Worm (Caenorhabditis elegans) whole organism, L4/young adult: Measurements from ENCODE around the gene srw-21.

Experiments
- W03F9.2 ChIP-seq: fragments of 150-350 bp; optimal IDR thresholded peaks from 2 replicates; lab custom pipeline; 2014; ENCODE audit warnings: missing biosample characterization, missing genetic modification characterization
- dao-5 ChIP-seq: sonication (generic microtip); optimal IDR thresholded peaks from 2 replicates; lab custom pipeline; 2016; ENCODE audit warnings: missing genotype, missing genetic modification characterization, moderate library complexity, missing compliant biosample characterization
- him-1 ChIP-seq: sonication (generic microtip); optimal IDR thresholded peaks from 2 replicates; lab custom pipeline; 2016; ENCODE audit warnings: missing genotype, missing genetic modification reagents, missing genetic modification characterization, missing compliant biosample characterization

The srw-21 gene

ce11 chrV:15466017-15466416 is 21.8 kb upstream of the srw-21 start:
- TF ChIP-seq him-1 (tag; lab: Kevin White, UChicago) (no peak), dao-5 (tag; lab: Kevin White, UChicago) (no peak), W03F9.2 (no peak)

- no peak for TF ChIP-seq dao-5 (tag; lab: Kevin White, UChicago)
- no peak for TF ChIP-seq him-1 (tag; lab: Kevin White, UChicago)
- TF ChIP-seq W03F9.2: no peak
These were observed 21.1 kb upstream of the srw-21 start for ce11 chrV:15466719-15467118.

ce11 chrV:15471029-15471428 is 16.8 kb upstream of the srw-21 start, which contains the start of gene dpf-1:
dpf-1 (plus strand) TSS chrV:15471329.
- no peak for TF ChIP-seq him-1 (tag; lab: Kevin White, UChicago)
- no peak for TF ChIP-seq W03F9.2
- TF ChIP-seq dao-5 (tag; lab: Kevin White, UChicago): no peak

- TF ChIP-seq dao-5 (tag; lab: Kevin White, UChicago): no peak
- no peak for TF ChIP-seq him-1 (tag; lab: Kevin White, UChicago)
- TF ChIP-seq W03F9.2: no peak
These were observed 9.3 kb upstream of the srw-21 start, which contains the start of gene C06B8.2 for ce11 chrV:15478597-15478996. C06B8.2 (minus strand) TSS chrV:15478749.

- no peak for TF ChIP-seq W03F9.2
- no peak for TF ChIP-seq him-1 (tag; lab: Kevin White, UChicago)
- TF ChIP-seq dao-5 (tag; lab: Kevin White, UChicago): no peak
These were observed 8.8 kb upstream of the srw-21 start for ce11 chrV:15479107-15479506.

ce11 chrV:15479825-15480224 is 8.0 kb upstream of the srw-21 start:
- no peak for TF ChIP-seq W03F9.2

- no peak for TF ChIP-seq dao-5 (tag; lab: Kevin White, UChicago)
- no peak for TF ChIP-seq W03F9.2
- no peak for TF ChIP-seq him-1 (tag; lab: Kevin White, UChicago)
These were observed 7.3 kb upstream of the srw-21 start for ce11 chrV:15480505-15481075.

ce11 chrV:15481374-15481773 is 6.5 kb upstream of the srw-21 start, which contains the start of gene nhr-150:
nhr-150 (minus strand) TSS chrV:15481465.
- TF ChIP-seq W03F9.2 (no peak), him-1 (tag; lab: Kevin White, UChicago) (no peak), dao-5 (tag; lab: Kevin White, UChicago) (no peak)

- TF ChIP-seq him-1 (tag; lab: Kevin White, UChicago) (no peak), dao-5 (tag; lab: Kevin White, UChicago) (no peak), W03F9.2 (no peak)
These were observed 4.3 kb upstream of the srw-21 start for ce11 chrV:15483563-15483962.

ce11 chrV:15484537-15484936 is 3.3 kb upstream of the srw-21 start, which contains the start of gene C06B8.3:
C06B8.3 (minus strand) TSS chrV:15484637.
- TF ChIP-seq W03F9.2: no peak

- no peak for TF ChIP-seq him-1 (tag; lab: Kevin White, UChicago)
These were observed 4.7 kb downstream of the srw-21 start, which contains the start of gene str-264 for ce11 chrV:15492518-15492917. str-264 (minus strand) TSS chrV:15492618.

- TF ChIP-seq W03F9.2 (no peak), dao-5 (tag; lab: Kevin White, UChicago) (no peak), him-1 (tag; lab: Kevin White, UChicago) (no peak)
These were observed 5.8 kb downstream of the srw-21 start, which contains the start of gene srh-218 for ce11 chrV:15493680-15494079. srh-218 (plus strand) TSS chrV:15493980.

ce11 chrV:15495169-15495568 is 7.3 kb downstream of the srw-21 start, which contains the start of gene srh-219:
srh-219 (plus strand) TSS chrV:15495469.
- TF ChIP-seq dao-5 (tag; lab: Kevin White, UChicago) (no peak), him-1 (tag; lab: Kevin White, UChicago) (no peak), W03F9.2 (no peak)

- no peak for TF ChIP-seq W03F9.2
- no peak for TF ChIP-seq dao-5 (tag; lab: Kevin White, UChicago)
- TF ChIP-seq him-1 (tag; lab: Kevin White, UChicago): no peak
These were observed 9.9 kb downstream of the srw-21 start for ce11 chrV:15497731-15498130.

- TF ChIP-seq W03F9.2: no peak
These were observed 10.6 kb downstream of the srw-21 start, which contains the start of gene C06B8.7 for ce11 chrV:15498434-15498833. C06B8.7 (plus strand) TSS chrV:15498734.
